Worm (Caenorhabditis elegans) whole organism, L1 larva: ENCODE results near the gene rdy-2.

Source experiments
- C34B4.2 ChIP-seq: sonication (generic microtip); optimal IDR thresholded peaks from 2 replicates; lab custom pipeline; 2017; ENCODE audit warnings: mild to moderate bottlenecking, missing genetic modification characterization, missing compliant biosample characterization
- Y116A8C.19 ChIP-seq: sonication (generic microtip); optimal IDR thresholded peaks from 2 replicates; lab custom pipeline; 2016; ENCODE audit warnings: missing compliant biosample characterization, missing genetic modification characterization, borderline replicate concordance
- aha-1 ChIP-seq: fragments of 150-350 bp; optimal IDR thresholded peaks from 2 replicates; lab custom pipeline; 2014; ENCODE audit warnings: missing biosample characterization, missing genetic modification characterization
- ama-1 ChIP-seq: fragments of 150-350 bp; optimal IDR thresholded peaks from 2 replicates; lab custom pipeline; 2014
- blmp-1 ChIP-seq: fragments of 150-350 bp; optimal IDR thresholded peaks from 2 replicates; lab custom pipeline; 2014; ENCODE audit warnings: missing biosample characterization, missing genetic modification characterization
- ceh-8 ChIP-seq: fragments of 200-800 bp; sonication (Bioruptor generic); optimal IDR thresholded peaks from 2 replicates; lab custom pipeline; 2018; ENCODE audit warnings: mild to moderate bottlenecking, missing genetic modification characterization, moderate library complexity, missing compliant biosample characterization
- ceh-82 ChIP-seq, 3 experiments: fragments of 150-350 bp in 1 of 3; sonication (generic microtip) in 2 of 3; optimal IDR thresholded peaks; 2 replicates each; lab custom pipeline; 2014 to 2017; ENCODE audit warnings: missing biosample characterization in 3 of 3, missing genetic modification characterization in 3 of 3
- ceh-88 ChIP-seq: fragments of 200-800 bp; sonication (Bioruptor generic); IDR thresholded peaks from 2 replicates; pipeline ENCODE4 v1.3.6; 2022; ENCODE audit warnings: missing genetic modification characterization, missing compliant biosample characterization
- ceh-90 ChIP-seq: sonication (generic microtip); optimal IDR thresholded peaks from 2 replicates; lab custom pipeline; 2016; ENCODE audit warnings: missing genetic modification characterization, missing compliant biosample characterization
- dpl-1 ChIP-seq, 3 experiments: fragments of 150-350 bp in 2 of 3; sonication (generic microtip) in 1 of 3; optimal IDR thresholded peaks; 2 replicates each; lab custom pipeline; 2014 to 2017; ENCODE audit warnings: missing biosample characterization in 3 of 3, missing genetic modification characterization in 3 of 3, missing genetic modification reagents in 3 of 3
- dsc-1 ChIP-seq: sonication (generic microtip); optimal IDR thresholded peaks from 2 replicates; lab custom pipeline; 2016; ENCODE audit warnings: mild to moderate bottlenecking, missing genetic modification characterization, missing compliant biosample characterization
- efl-1 ChIP-seq, 4 experiments: fragments of 150-350 bp; optimal IDR thresholded peaks in 3 of 4; peaks in 1 of 4; 1 replicate in 1 of 4; 2 replicates in 3 of 4; lab custom pipeline; 2014; ENCODE audit warnings: missing biosample characterization in 2 of 4, missing genetic modification characterization in 2 of 4, missing genetic modification reagents in 2 of 4
- egl-27 ChIP-seq, 2 experiments: fragments of 150-350 bp in 1 of 2; sonication (generic microtip); optimal IDR thresholded peaks; 3 replicates each; lab custom pipeline; 2017 to 2018; ENCODE audit warnings: missing biosample characterization in 2 of 2, missing genetic modification characterization in 2 of 2, missing genetic modification reagents in 2 of 2
- elt-3 ChIP-seq, 6 experiments: fragments of 150-350 bp in 1 of 6; sonication (generic microtip); optimal IDR thresholded peaks; 2 replicates each; lab custom pipeline; 2017 to 2018; ENCODE audit warnings: missing biosample characterization in 6 of 6, missing genetic modification characterization in 6 of 6, inconsistent platforms in 1 of 6
- fkh-10 ChIP-seq: sonication (generic microtip); optimal IDR thresholded peaks from 2 replicates; lab custom pipeline; 2017; ENCODE audit warnings: missing biosample characterization, missing genetic modification reagents, missing genetic modification characterization
- grh-1 ChIP-seq: fragments of 200-800 bp; sonication (Bioruptor generic); IDR thresholded peaks from 2 replicates; pipeline ENCODE4 v1.3.6; 2022; ENCODE audit warnings: missing genetic modification reagents, missing genetic modification characterization, missing compliant biosample characterization
- hlh-17 ChIP-seq: fragments of 200-800 bp; sonication (Bioruptor generic); optimal IDR thresholded peaks from 2 replicates; lab custom pipeline; 2018; ENCODE audit warnings: missing genetic modification characterization, mild to moderate bottlenecking, missing compliant biosample characterization, moderate library complexity, borderline replicate concordance
- hlh-4 ChIP-seq: sonication (generic microtip); optimal IDR thresholded peaks from 2 replicates; lab custom pipeline; 2016; ENCODE audit warnings: mild to moderate bottlenecking, missing genetic modification characterization, missing compliant biosample characterization
- hpl-2 ChIP-seq: fragments of 150-350 bp; optimal IDR thresholded peaks from 2 replicates; lab custom pipeline; 2014; ENCODE audit warnings: missing biosample characterization, missing genetic modification reagents, missing genetic modification characterization
- irx-1 ChIP-seq: sonication (generic microtip); optimal IDR thresholded peaks from 2 replicates; lab custom pipeline; 2016; ENCODE audit warnings: missing genetic modification characterization, missing compliant biosample characterization
- isw-1 ChIP-seq: fragments of 200-800 bp; sonication (Bioruptor generic); IDR thresholded peaks from 2 replicates; pipeline ENCODE4 v1.3.6; 2022; ENCODE audit warnings: missing genetic modification characterization, missing compliant biosample characterization
- lin-13 ChIP-seq: fragments of 150-350 bp; optimal IDR thresholded peaks from 2 replicates; lab custom pipeline; 2014; ENCODE audit warnings: missing biosample characterization, missing genetic modification reagents, missing genetic modification characterization
- lin-14 ChIP-seq: fragments of 200-800 bp; sonication (Bioruptor generic); optimal IDR thresholded peaks from 2 replicates; lab custom pipeline; 2018; ENCODE audit warnings: mild to moderate bottlenecking, missing genetic modification characterization, moderate library complexity, missing compliant biosample characterization
- lin-15B ChIP-seq: fragments of 150-350 bp; sonication (generic microtip); optimal IDR thresholded peaks from 3 replicates; lab custom pipeline; 2014; ENCODE audit warnings: missing biosample characterization, missing genetic modification characterization
- lin-35 ChIP-seq, 2 experiments: fragments of 150-350 bp; optimal IDR thresholded peaks; 2 replicates each; lab custom pipeline; 2014; ENCODE audit warnings: missing biosample characterization in 2 of 2, missing genetic modification characterization in 2 of 2, missing genetic modification reagents in 2 of 2
- lin-39 ChIP-seq: fragments of 150-350 bp; optimal IDR thresholded peaks from 2 replicates; lab custom pipeline; 2014; ENCODE audit warnings: missing biosample characterization, missing genetic modification reagents, missing genetic modification characterization
- lir-3 ChIP-seq: sonication (generic microtip); optimal IDR thresholded peaks from 2 replicates; lab custom pipeline; 2016; ENCODE audit warnings: mild to moderate bottlenecking, missing genetic modification characterization, moderate library complexity, missing compliant biosample characterization; ENCODE audit not compliant: poor library complexity
- mdl-1 ChIP-seq, 2 experiments: fragments of 150-350 bp; optimal IDR thresholded peaks; 2 replicates each; lab custom pipeline; 2014 to 2017; ENCODE audit warnings: missing biosample characterization in 2 of 2, missing genetic modification characterization in 2 of 2, inconsistent platforms in 1 of 2
- nhr-19 ChIP-seq: fragments of 200-800 bp; sonication (Bioruptor generic); conservative IDR thresholded peaks from 2 replicates; pipeline ENCODE4 v1.3.6; 2022; ENCODE audit warnings: missing genetic modification characterization, missing compliant biosample characterization
- nhr-20 ChIP-seq: sonication (generic microtip); optimal IDR thresholded peaks from 2 replicates; lab custom pipeline; 2016; ENCODE audit warnings: mild to moderate bottlenecking, missing genetic modification characterization, missing compliant biosample characterization
- nhr-28 ChIP-seq: fragments of 150-350 bp; optimal IDR thresholded peaks from 2 replicates; lab custom pipeline; 2014; ENCODE audit warnings: missing biosample characterization, missing genetic modification characterization
- nhr-76 ChIP-seq: sonication (generic microtip); optimal IDR thresholded peaks from 2 replicates; lab custom pipeline; 2017; ENCODE audit warnings: missing biosample characterization, missing genetic modification characterization
- nhr-84 ChIP-seq: sonication (generic microtip); optimal IDR thresholded peaks from 2 replicates; lab custom pipeline; 2017; ENCODE audit warnings: missing biosample characterization, missing genetic modification characterization
- nhr-85 ChIP-seq: sonication (generic microtip); peaks from one replicate; lab custom pipeline; 2016; ENCODE audit warnings: missing genetic modification characterization, inconsistent platforms, missing compliant biosample characterization
- nhr-90 ChIP-seq: sonication (generic microtip); optimal IDR thresholded peaks from 2 replicates; lab custom pipeline; 2016; ENCODE audit warnings: mild to moderate bottlenecking, missing genetic modification characterization, missing compliant biosample characterization; ENCODE audit not compliant: poor library complexity
- pax-3 ChIP-seq: fragments of 200-800 bp; sonication (Bioruptor generic); optimal IDR thresholded peaks from 2 replicates; lab custom pipeline; 2018; ENCODE audit warnings: mild to moderate bottlenecking, missing genetic modification characterization, moderate library complexity, missing compliant biosample characterization
- pqm-1 ChIP-seq: sonication (generic microtip); optimal IDR thresholded peaks from 3 replicates; lab custom pipeline; 2017; ENCODE audit warnings: missing biosample characterization, missing genetic modification characterization
- rnt-1 ChIP-seq: sonication (generic microtip); optimal IDR thresholded peaks from 2 replicates; lab custom pipeline; 2016; ENCODE audit warnings: mild to moderate bottlenecking, missing genetic modification characterization, moderate library complexity, missing compliant biosample characterization
- snpc-4 ChIP-seq: fragments of 150-350 bp; optimal IDR thresholded peaks from 2 replicates; lab custom pipeline; 2014; ENCODE audit warnings: missing biosample characterization, missing genetic modification characterization
- snu-23 ChIP-seq: sonication (generic microtip); optimal IDR thresholded peaks from 2 replicates; lab custom pipeline; 2016; ENCODE audit warnings: missing genetic modification characterization, missing compliant biosample characterization
- sox-4 ChIP-seq: sonication (generic microtip); optimal IDR thresholded peaks from 2 replicates; lab custom pipeline; 2016; ENCODE audit warnings: missing genetic modification characterization, missing compliant biosample characterization
- sptf-1 ChIP-seq: fragments of 150-350 bp; optimal IDR thresholded peaks from 2 replicates; lab custom pipeline; 2014; ENCODE audit warnings: missing biosample characterization, missing genetic modification characterization
- sup-37 ChIP-seq: fragments of 200-800 bp; sonication (Bioruptor generic); optimal IDR thresholded peaks from 2 replicates; lab custom pipeline; 2018; ENCODE audit warnings: mild to moderate bottlenecking, missing genetic modification characterization, missing compliant biosample characterization
- swsn-7 ChIP-seq: sonication (generic microtip); optimal IDR thresholded peaks from 2 replicates; lab custom pipeline; 2016; ENCODE audit warnings: missing genetic modification characterization, missing compliant biosample characterization
- tlp-1 ChIP-seq: fragments of 150-350 bp; optimal IDR thresholded peaks from 2 replicates; lab custom pipeline; 2014; ENCODE audit warnings: missing biosample characterization, missing genetic modification characterization
- unc-130 ChIP-seq: fragments of 150-350 bp; optimal IDR thresholded peaks from 2 replicates; lab custom pipeline; 2017; ENCODE audit warnings: missing biosample characterization, missing genetic modification characterization, inconsistent platforms
- unc-62 ChIP-seq: fragments of 150-350 bp; optimal IDR thresholded peaks from 2 replicates; lab custom pipeline; 2014; ENCODE audit warnings: missing biosample characterization, missing genetic modification reagents, missing genetic modification characterization
- unc-98 ChIP-seq: fragments of 200-800 bp; sonication (Bioruptor generic); IDR thresholded peaks from 2 replicates; pipeline ENCODE4 v1.3.6; 2022; ENCODE audit warnings: missing genetic modification characterization, missing compliant biosample characterization
- vab-15 ChIP-seq: sonication (generic microtip); optimal IDR thresholded peaks from 2 replicates; lab custom pipeline; 2017; ENCODE audit warnings: missing genotype, mild to moderate bottlenecking, missing genetic modification characterization, missing compliant biosample characterization
- xbp-1 ChIP-seq: sonication (generic microtip); optimal IDR thresholded peaks from 2 replicates; lab custom pipeline; 2016; ENCODE audit warnings: missing genetic modification characterization, missing compliant biosample characterization
- zag-1 ChIP-seq: fragments of 150-350 bp; optimal IDR thresholded peaks from 2 replicates; lab custom pipeline; 2014; ENCODE audit warnings: missing biosample characterization, missing genetic modification characterization
- zip-4 ChIP-seq: fragments of 200-800 bp; sonication (Bioruptor generic); optimal IDR thresholded peaks from 2 replicates; lab custom pipeline; 2018; ENCODE audit warnings: mild to moderate bottlenecking, missing genetic modification characterization, moderate library complexity, missing compliant biosample characterization

Gene rdy-2

ce11 chrV:13565197-13565596 is 35.6 kb downstream of the rdy-2 start (continued):
- peak; percentile 59 for TF ChIP-seq sup-37
- peak; percentile 66 for TF ChIP-seq isw-1 (GFP tag; lab: Robert Waterston, UW)
- TF ChIP-seq ceh-90 (tag; lab: Kevin White, UChicago): peak; percentile 50
- no peak for TF ChIP-seq Y116A8C.19 (tag; lab: Kevin White, UChicago)
- no peak for TF ChIP-seq ceh-8 (GFP tag; lab: Kevin White, UChicago)
- TF ChIP-seq ama-1 (lab: Kevin White, UChicago): peak; percentile 69
- TF ChIP-seq hpl-2 (GFP tag; lab: Kevin White, UChicago): peak; percentile 70
- peak; percentile 85 to 91 for TF ChIP-seq lin-35 (GFP tag; optimal IDR thresholded peaks at IDR 0.05; lab: Kevin White, UChicago)
- no peak for TF ChIP-seq pqm-1 (tag; lab: Kevin White, UChicago)
- peak; percentile 84 for TF ChIP-seq grh-1
- TF ChIP-seq snu-23 (GFP tag; lab: Kevin White, UChicago): peak; percentile 96
- peak; percentile 56 for TF ChIP-seq zip-4 (GFP tag; lab: Kevin White, UChicago)
- TF ChIP-seq snpc-4 (tag; lab: Kevin White, UChicago): peak; percentile 79
- peak; percentile 81 for TF ChIP-seq lin-13 (GFP tag; lab: Kevin White, UChicago)
- peak; percentile 70 to 92 (median 83) for TF ChIP-seq dpl-1 (GFP tag; optimal IDR thresholded peaks at IDR 0.05; lab: Kevin White, UChicago)
- TF ChIP-seq aha-1 (tag; lab: Kevin White, UChicago): peak; percentile 36
- TF ChIP-seq sptf-1 (tag; lab: Kevin White, UChicago): no peak
- TF ChIP-seq efl-1 (optimal IDR thresholded peaks at IDR 0.05; lab: Kevin White, UChicago): peak; percentile 86 to 89
- TF ChIP-seq efl-1 (GFP tag; optimal IDR thresholded peaks at IDR 0.05 in 1 of 2; lab: Kevin White, UChicago): peak; percentile 81 to 98
- TF ChIP-seq vab-15 (tag; lab: Kevin White, UChicago): peak; percentile 33
- peak; percentile 7 for TF ChIP-seq lin-39 (tag; lab: Kevin White, UChicago)
- TF ChIP-seq nhr-90 (tag; lab: Kevin White, UChicago): peak; percentile 92
- peak; percentile 90 for TF ChIP-seq swsn-7 (tag; lab: Kevin White, UChicago)
- no peak for TF ChIP-seq egl-27 (tag; optimal IDR thresholded peaks at IDR 0.05; lab: Kevin White, UChicago)
- TF ChIP-seq lin-14: peak; percentile 98
- peak; percentile 41 to 80 (median 69) for TF ChIP-seq ceh-82 (tag; optimal IDR thresholded peaks at IDR 0.05; lab: Kevin White, UChicago)
- peak; percentile 24 for TF ChIP-seq fkh-10 (GFP tag; lab: Kevin White, UChicago)
- TF ChIP-seq pax-3 (tag; lab: Kevin White, UChicago): peak; percentile 93
- TF ChIP-seq sox-4: peak; percentile 50
- peak; percentile 96 for TF ChIP-seq nhr-85 (tag; lab: Kevin White, UChicago)
- peak; percentile 86 for TF ChIP-seq lin-15B (tag; lab: Kevin White, UChicago)
- no peak for TF ChIP-seq hlh-17 (GFP tag; lab: Kevin White, UChicago)
- peak; percentile 90 for TF ChIP-seq unc-130
- TF ChIP-seq nhr-20 (tag; lab: Kevin White, UChicago): peak; percentile 98
- peak; percentile 94 for TF ChIP-seq nhr-19 (GFP tag; lab: Robert Waterston, UW)
- TF ChIP-seq nhr-76 (tag; lab: Kevin White, UChicago): no peak
- peak; percentile 78 for TF ChIP-seq dsc-1 (tag; lab: Kevin White, UChicago)
- no peak for TF ChIP-seq tlp-1 (tag; lab: Kevin White, UChicago)
- no peak for TF ChIP-seq zag-1 (tag; lab: Kevin White, UChicago)
- no peak for TF ChIP-seq hlh-4 (tag; lab: Kevin White, UChicago)
- peak; percentile 37; the same call in 1 of the 2 replicates for TF ChIP-seq unc-98 (GFP tag; lab: Robert Waterston, UW)
- peak; percentile 79 for TF ChIP-seq lir-3
- TF ChIP-seq ceh-88 (GFP tag; lab: Robert Waterston, UW): 0 out of 2 replicates have a peak, but pooled peaks have one; percentile 33
- peak; percentile 90 for TF ChIP-seq rnt-1 (tag; lab: Kevin White, UChicago)
- peak in 5 of 6 experiments; percentile 12 to 97 (median 83) for TF ChIP-seq elt-3 (tag; optimal IDR thresholded peaks at IDR 0.05; lab: Kevin White, UChicago)
- TF ChIP-seq unc-62 (GFP tag; lab: Kevin White, UChicago): no peak
- TF ChIP-seq mdl-1 (tag; optimal IDR thresholded peaks at IDR 0.05; lab: Kevin White, UChicago): peak in 1 of 2 experiments; percentile 89
- TF ChIP-seq blmp-1 (tag; lab: Kevin White, UChicago): peak; percentile 90
- TF ChIP-seq C34B4.2 (tag; lab: Kevin White, UChicago): no peak
- peak; percentile 80 for TF ChIP-seq irx-1
- TF ChIP-seq nhr-28: no peak
- TF ChIP-seq nhr-84: no peak
- TF ChIP-seq xbp-1 (tag; lab: Kevin White, UChicago): peak; percentile 88
